Worm (Caenorhabditis elegans) whole organism, early embryonic: ENCODE data around the gene nsy-1.
A peak's percentile ranks its signal among the peaks of the same experiment; 100 is the strongest.

Experiments
- B0310.2 ChIP-seq: sonication (generic microtip); optimal IDR thresholded peaks from 2 replicates; lab custom pipeline; 2016; ENCODE audit warnings: mild to moderate bottlenecking, missing genetic modification characterization, missing compliant biosample characterization
- F13C5.2 ChIP-seq: sonication (generic microtip); optimal IDR thresholded peaks from 2 replicates; lab custom pipeline; 2017; ENCODE audit warnings: mild to moderate bottlenecking, missing genetic modification characterization, inconsistent platforms, missing compliant biosample characterization
- aly-1 ChIP-seq: sonication (generic microtip); optimal IDR thresholded peaks from 2 replicates; lab custom pipeline; 2016; ENCODE audit warnings: missing genetic modification characterization, missing compliant biosample characterization
- ama-1 ChIP-seq: fragments of 150-350 bp; optimal IDR thresholded peaks from 2 replicates; lab custom pipeline; 2014
- ceh-13 ChIP-seq: fragments of 200-800 bp; sonication (Bioruptor generic); optimal IDR thresholded peaks from 2 replicates; lab custom pipeline; 2018; ENCODE audit warnings: mild to moderate bottlenecking, missing genetic modification characterization, missing compliant biosample characterization
- ceh-36 ChIP-seq: sonication (generic microtip); optimal IDR thresholded peaks from 2 replicates; lab custom pipeline; 2016; ENCODE audit warnings: missing genetic modification characterization, inconsistent platforms, missing compliant biosample characterization
- ets-7 ChIP-seq: sonication (generic microtip); optimal IDR thresholded peaks from 2 replicates; lab custom pipeline; 2016; ENCODE audit warnings: missing genotype, missing genetic modification characterization, missing compliant biosample characterization
- flt-1 ChIP-seq: fragments of 200-800 bp; sonication (Bioruptor generic); IDR thresholded peaks from 2 replicates; pipeline ENCODE4 v1.3.6; 2022; ENCODE audit warnings: missing genetic modification characterization, missing compliant biosample characterization
- hmbx-1 ChIP-seq: sonication (generic microtip); optimal IDR thresholded peaks from 2 replicates; lab custom pipeline; 2016; ENCODE audit warnings: mild to moderate bottlenecking, missing genetic modification characterization, missing compliant biosample characterization
- hmg-4 ChIP-seq: fragments of 200-800 bp; sonication (Bioruptor generic); optimal IDR thresholded peaks from 2 replicates; lab custom pipeline; 2018; ENCODE audit warnings: mild to moderate bottlenecking, missing genetic modification characterization, missing compliant biosample characterization
- hnd-1 ChIP-seq: sonication (generic microtip); optimal IDR thresholded peaks from 2 replicates; lab custom pipeline; 2016; ENCODE audit warnings: missing genetic modification characterization, missing compliant biosample characterization
- pes-1 ChIP-seq: fragments of 200-800 bp; sonication (Bioruptor generic); IDR thresholded peaks from 2 replicates; pipeline ENCODE4 v1.3.6; 2022; ENCODE audit warnings: missing genetic modification reagents, missing genetic modification characterization, missing compliant biosample characterization
- scrt-1 ChIP-seq: fragments of 200-800 bp; sonication (Bioruptor generic); IDR thresholded peaks from 2 replicates; pipeline ENCODE4 v1.3.6; 2022; ENCODE audit warnings: missing genetic modification characterization, missing compliant biosample characterization
- sea-1 ChIP-seq: fragments of 200-800 bp; sonication (Bioruptor generic); conservative IDR thresholded peaks from 2 replicates; pipeline ENCODE4 v1.3.6; 2022; ENCODE audit warnings: missing genetic modification characterization, missing compliant biosample characterization
- tbx-11 ChIP-seq: fragments of 200-800 bp; sonication (Bioruptor generic); IDR thresholded peaks from 2 replicates; pipeline ENCODE4 v1.3.6; 2022; ENCODE audit warnings: missing genetic modification characterization, missing compliant biosample characterization
- tbx-37 ChIP-seq: fragments of 200-800 bp; sonication (Bioruptor generic); conservative IDR thresholded peaks from 2 replicates; pipeline ENCODE4 v1.3.6; 2022; ENCODE audit warnings: missing genetic modification reagents, missing genetic modification characterization, missing compliant biosample characterization
- tra-4 ChIP-seq: sonication (generic microtip); optimal IDR thresholded peaks from 2 replicates; lab custom pipeline; 2017; ENCODE audit warnings: missing genetic modification characterization, missing compliant biosample characterization

Gene nsy-1

DNA sequence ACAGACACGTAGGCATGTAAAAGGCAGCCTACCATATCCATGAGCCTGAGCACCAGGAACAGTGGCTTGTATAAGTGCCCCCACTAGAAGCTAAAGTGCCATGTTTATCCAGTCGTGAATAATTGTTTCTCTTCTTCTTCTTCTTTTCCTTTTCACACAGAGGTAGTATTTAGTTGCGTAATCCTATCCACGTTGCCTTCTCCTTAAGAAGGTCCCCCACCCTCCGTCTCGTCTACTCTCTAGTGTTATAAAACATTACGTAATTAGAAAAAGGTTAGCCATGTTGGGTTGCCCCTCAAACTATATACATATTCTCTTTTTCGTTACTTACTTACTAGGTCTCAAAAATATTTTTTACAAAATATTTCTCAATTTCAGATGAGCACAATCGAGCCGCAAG lies 35.9 kb upstream of the nsy-1 start:
- TF ChIP-seq tbx-11 (GFP tag; lab: Robert Waterston, UW): no peak
- TF ChIP-seq ceh-13 (GFP tag; lab: Kevin White, UChicago): no peak
- no peak for TF ChIP-seq hmg-4
- no peak for TF ChIP-seq tbx-37 (GFP tag; lab: Robert Waterston, UW)
- TF ChIP-seq scrt-1: no peak
- no peak for TF ChIP-seq ama-1 (lab: Kevin White, UChicago)
- no peak for TF ChIP-seq flt-1 (GFP tag; lab: Robert Waterston, UW)
- peak; percentile 30 for TF ChIP-seq ceh-36
- TF ChIP-seq ets-7 (tag; lab: Kevin White, UChicago): no peak

DNA sequence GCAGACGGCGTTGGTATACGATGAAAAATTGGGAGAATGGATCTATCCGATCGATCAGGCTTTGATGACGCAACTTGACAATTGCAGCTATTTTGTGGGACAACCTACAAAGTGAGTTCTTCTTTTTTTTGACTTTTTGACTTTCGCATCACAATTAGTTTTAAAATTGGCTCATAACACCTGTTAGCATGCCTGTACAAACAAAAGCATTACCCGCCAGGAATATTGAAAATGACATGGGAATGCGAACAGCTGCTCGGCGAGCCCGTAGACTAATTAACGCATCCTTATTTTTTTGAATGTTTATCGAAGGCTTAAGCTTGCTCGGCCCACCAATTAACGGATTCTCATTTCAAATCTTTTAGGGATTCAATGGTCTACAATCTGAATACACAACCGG lies 35.3 kb upstream of the nsy-1 start:
- no peak for TF ChIP-seq B0310.2 (tag; lab: Kevin White, UChicago)
- TF ChIP-seq tbx-11 (GFP tag; lab: Robert Waterston, UW): no peak
- TF ChIP-seq aly-1 (tag; lab: Kevin White, UChicago): no peak
- no peak for TF ChIP-seq ceh-13 (GFP tag; lab: Kevin White, UChicago)
- TF ChIP-seq ceh-36: no peak
- TF ChIP-seq hmbx-1: no peak
- TF ChIP-seq F13C5.2: no peak

DNA sequence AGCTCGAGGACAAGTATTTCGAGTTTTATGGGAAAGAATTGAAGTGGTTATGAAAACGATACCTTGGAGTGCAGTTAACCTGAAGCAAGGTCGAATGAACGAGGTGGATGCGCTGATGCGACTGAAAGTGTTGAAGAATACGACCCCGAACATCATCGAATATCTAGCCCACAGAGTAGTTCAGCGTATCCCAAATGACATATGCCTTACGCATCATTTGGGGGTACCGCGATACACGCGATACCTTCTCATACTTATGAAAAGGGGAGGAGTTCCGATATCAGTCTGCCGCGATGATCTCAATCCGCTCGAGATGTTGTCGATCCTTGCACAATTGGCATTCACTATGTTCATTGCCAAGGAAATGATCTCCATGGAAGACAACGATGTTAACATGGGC lies 32.8 kb upstream of the nsy-1 start, which contains the start of gene T27F7.12:
T27F7.12 (plus strand) TSS at position 301 of the 400 bp plus-strand sequence.
- TF ChIP-seq tra-4 (tag; lab: Kevin White, UChicago) (no peak), hmbx-1 (no peak), ceh-13 (GFP tag; lab: Kevin White, UChicago) (no peak), F13C5.2 (no peak), ceh-36 (no peak), flt-1 (GFP tag; lab: Robert Waterston, UW) (no peak)

DNA sequence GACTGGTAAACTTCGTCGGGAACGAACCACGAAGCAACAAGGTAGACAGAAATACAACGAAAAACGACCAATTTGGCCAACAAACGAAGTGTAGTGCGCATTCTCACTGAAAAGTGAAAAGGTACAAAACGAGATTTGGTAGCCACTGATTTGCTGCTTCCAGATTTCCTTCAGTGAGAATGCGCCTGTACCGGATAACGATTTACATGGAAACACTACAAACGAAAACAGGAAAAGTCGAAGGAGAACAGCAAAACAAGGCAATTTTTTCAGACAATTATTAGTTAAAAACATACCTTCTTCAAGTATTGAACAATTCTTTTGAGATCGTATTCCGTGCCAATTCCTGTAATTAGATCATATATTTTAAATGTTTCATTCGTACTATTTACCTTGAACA lies 29.6 kb upstream of the nsy-1 start, which contains the start of gene pigb-1:
pigb-1 (minus strand) TSS at position 101 of the 400 bp plus-strand sequence.
- no peak for TF ChIP-seq scrt-1

DNA sequence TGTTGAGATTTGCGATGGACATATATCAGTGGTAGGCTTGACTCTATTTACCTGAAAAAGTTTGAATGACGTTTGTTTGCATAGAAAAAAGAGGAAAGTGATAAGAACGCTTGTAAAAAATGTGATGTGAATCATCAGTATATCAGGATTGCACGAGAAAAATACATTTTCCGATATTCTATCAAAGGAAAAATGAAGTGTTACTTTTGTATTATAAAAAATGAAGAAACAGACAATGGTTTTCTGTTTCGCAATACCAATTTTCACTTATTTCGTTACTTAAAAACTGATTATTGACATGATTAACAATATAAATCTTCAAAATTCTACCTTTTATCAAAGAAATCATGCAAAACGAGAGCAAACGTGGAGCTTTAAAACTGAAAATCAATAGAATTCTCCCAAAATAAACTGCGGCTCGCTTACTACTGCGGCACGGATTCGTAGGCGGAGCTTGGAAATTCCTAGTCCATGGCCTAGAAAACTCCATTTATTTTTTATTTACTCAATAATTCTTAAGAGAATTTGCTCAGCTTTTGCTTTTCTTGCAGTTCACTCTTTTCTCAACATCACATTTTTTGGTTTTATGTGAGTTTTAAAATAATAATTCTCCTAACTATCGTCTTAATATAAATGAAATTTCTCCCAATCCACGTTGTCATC lies 28.9 kb upstream of the nsy-1 start, which contains the start of the genes eif-1 and vps-24:
eif-1 (minus strand) TSS at position 51 of the 663 bp plus-strand sequence.
vps-24 (plus strand) TSS at position 469 of the 663 bp plus-strand sequence.
- TF ChIP-seq hmbx-1 (no peak), pes-1 (GFP tag; lab: Robert Waterston, UW) (0 out of 2 replicates have a peak, but pooled peaks have one; percentile 37)

DNA sequence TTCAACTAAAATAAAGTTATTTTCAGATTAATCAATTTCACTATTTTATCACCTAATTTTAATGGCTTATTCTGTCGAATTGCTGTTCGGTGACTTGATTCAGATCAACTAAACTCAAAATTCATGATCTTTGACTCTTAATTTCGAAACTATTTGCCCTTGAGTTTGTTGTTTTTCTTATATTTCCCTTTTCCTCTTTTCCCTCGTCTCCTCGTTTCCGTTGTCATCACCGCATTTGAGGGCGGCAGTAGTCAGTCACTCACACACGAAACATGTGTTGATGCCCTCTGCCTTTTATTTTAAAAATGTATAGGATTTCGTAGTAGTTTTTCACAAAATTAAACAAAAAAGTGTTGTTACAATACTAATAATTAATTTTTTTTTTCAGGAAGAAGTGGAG lies 27.6 kb upstream of the nsy-1 start, which contains the start of gene rnh-1.0:
rnh-1.0 (plus strand) TSS at position 389 of the 400 bp plus-strand sequence.
- no peak for TF ChIP-seq F13C5.2
- TF ChIP-seq hnd-1 (tag; lab: Kevin White, UChicago): no peak
- no peak for TF ChIP-seq ceh-13 (GFP tag; lab: Kevin White, UChicago)
- TF ChIP-seq scrt-1: no peak
- no peak for TF ChIP-seq flt-1 (GFP tag; lab: Robert Waterston, UW)
- no peak for TF ChIP-seq ets-7 (tag; lab: Kevin White, UChicago)
- no peak for TF ChIP-seq hmbx-1
- no peak for TF ChIP-seq tbx-11 (GFP tag; lab: Robert Waterston, UW)
- no peak for TF ChIP-seq aly-1 (tag; lab: Kevin White, UChicago)
- no peak for TF ChIP-seq sea-1 (GFP tag; lab: Robert Waterston, UW)
- no peak for TF ChIP-seq ceh-36
- TF ChIP-seq tbx-37 (GFP tag; lab: Robert Waterston, UW): no peak
- no peak for TF ChIP-seq pes-1 (GFP tag; lab: Robert Waterston, UW)
- no peak for TF ChIP-seq tra-4 (tag; lab: Kevin White, UChicago)

DNA sequence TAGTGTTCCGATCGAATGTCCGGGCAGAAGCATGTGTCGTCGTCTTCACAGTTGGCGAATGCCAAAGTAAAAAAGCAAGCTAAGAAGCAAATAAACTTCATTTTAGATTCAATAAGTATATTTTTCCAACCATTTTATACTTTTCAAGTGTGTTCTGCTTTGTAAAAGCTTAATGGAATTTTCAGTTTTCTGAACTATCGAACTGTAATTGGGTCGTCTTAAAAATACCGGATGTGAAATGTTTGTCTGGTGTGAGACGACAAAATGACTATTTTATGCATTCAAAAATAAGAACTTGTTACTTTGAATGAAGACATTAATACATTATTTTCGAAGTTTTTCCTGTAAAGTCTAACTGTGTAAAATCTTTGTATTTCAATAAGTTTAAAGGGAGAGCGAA lies 23.9 kb upstream of the nsy-1 start, which contains the start of gene F59A6.11:
F59A6.11 (minus strand) TSS at position 101 of the 400 bp plus-strand sequence.
- TF ChIP-seq scrt-1: no peak
- TF ChIP-seq aly-1 (tag; lab: Kevin White, UChicago): no peak
- TF ChIP-seq tra-4 (tag; lab: Kevin White, UChicago): no peak
- no peak for TF ChIP-seq ceh-13 (GFP tag; lab: Kevin White, UChicago)
- no peak for TF ChIP-seq ets-7 (tag; lab: Kevin White, UChicago)
- no peak for TF ChIP-seq flt-1 (GFP tag; lab: Robert Waterston, UW)
- no peak for TF ChIP-seq hmg-4
- TF ChIP-seq tbx-11 (GFP tag; lab: Robert Waterston, UW): no peak
- TF ChIP-seq ceh-36: no peak
- TF ChIP-seq F13C5.2: no peak
- no peak for TF ChIP-seq B0310.2 (tag; lab: Kevin White, UChicago)
- no peak for TF ChIP-seq hnd-1 (tag; lab: Kevin White, UChicago)
- TF ChIP-seq tbx-37 (GFP tag; lab: Robert Waterston, UW): no peak
- no peak for TF ChIP-seq pes-1 (GFP tag; lab: Robert Waterston, UW)
- no peak for TF ChIP-seq sea-1 (GFP tag; lab: Robert Waterston, UW)
- no peak for TF ChIP-seq hmbx-1
- TF ChIP-seq ama-1 (lab: Kevin White, UChicago): no peak

DNA sequence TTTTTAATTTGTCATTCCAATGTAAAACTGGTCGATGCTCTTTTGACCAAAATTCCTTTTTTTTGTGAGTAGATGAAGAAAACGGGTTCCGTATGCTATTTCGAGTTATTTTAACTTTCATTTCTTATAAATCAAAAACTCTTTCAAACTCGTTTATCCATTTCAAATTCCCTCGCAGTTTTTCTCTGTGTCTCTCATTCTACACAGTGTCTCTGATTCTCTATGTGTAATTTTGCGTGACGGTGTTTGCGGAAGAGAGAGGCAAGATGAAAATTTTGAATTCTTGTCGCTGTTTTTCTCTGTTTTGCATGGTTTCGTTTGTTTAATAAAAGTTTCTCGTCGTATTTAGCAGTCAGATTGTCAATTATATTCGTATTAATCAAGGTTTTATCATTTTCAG lies 23.4 kb upstream of the nsy-1 start, which contains the start of gene citk-2:
citk-2 (plus strand) TSS at position 399 of the 400 bp plus-strand sequence.
- no peak for TF ChIP-seq tbx-11 (GFP tag; lab: Robert Waterston, UW)
- TF ChIP-seq F13C5.2: peak; percentile 70
